Worm (Caenorhabditis elegans) whole organism, L4 larva: ENCODE data around the gene hlh-31.

Experiments used
- T26A8.4 ChIP-seq: fragments of 200-800 bp; sonication (Bioruptor generic); IDR thresholded peaks from 2 replicates; pipeline ENCODE4 v1.3.6; 2022; ENCODE audit warnings: missing genetic modification characterization, missing compliant biosample characterization
- Y75B8A.6 ChIP-seq: fragments of 200-800 bp; sonication (Bioruptor generic); IDR thresholded peaks from 2 replicates; pipeline ENCODE4 v1.3.6; 2022; ENCODE audit warnings: missing genetic modification reagents, missing genetic modification characterization, missing compliant biosample characterization
- ZK546.5 ChIP-seq, 2 experiments: sonication (generic microtip); optimal IDR thresholded peaks; 2 replicates each; lab custom pipeline; 2017; ENCODE audit warnings: missing biosample characterization in 2 of 2, missing genetic modification characterization in 2 of 2
- aha-1 ChIP-seq: fragments of 150-350 bp; peaks from one replicate; lab custom pipeline; 2014; ENCODE audit warnings: missing biosample characterization, missing genetic modification characterization
- ama-1 ChIP-seq: fragments of 150-350 bp; optimal IDR thresholded peaks from 2 replicates; lab custom pipeline; 2014; ENCODE audit warnings: inconsistent platforms, mixed read lengths
- arid-1 ChIP-seq: fragments of 200-800 bp; sonication (Bioruptor generic); conservative IDR thresholded peaks from 2 replicates; pipeline ENCODE4 v1.3.6; 2022; ENCODE audit warnings: missing genetic modification reagents, missing genetic modification characterization, missing compliant biosample characterization
- attf-4 ChIP-seq: sonication (generic microtip); optimal IDR thresholded peaks from 3 replicates; lab custom pipeline; 2017; ENCODE audit warnings: missing biosample characterization, missing genetic modification characterization
- ceh-28 ChIP-seq: fragments of 150-350 bp; optimal IDR thresholded peaks from 2 replicates; lab custom pipeline; 2014; ENCODE audit warnings: missing biosample characterization, missing genetic modification reagents, missing genetic modification characterization
- ceh-62 ChIP-seq: sonication (generic microtip); optimal IDR thresholded peaks from 2 replicates; lab custom pipeline; 2017; ENCODE audit warnings: missing biosample characterization, missing genetic modification characterization
- daf-19 ChIP-seq: fragments of 200-800 bp; sonication (Bioruptor generic); conservative IDR thresholded peaks from 2 replicates; pipeline ENCODE4 v1.3.6; 2022; ENCODE audit warnings: missing genetic modification characterization, missing compliant biosample characterization
- dmd-9 ChIP-seq: fragments of 200-800 bp; sonication (Bioruptor generic); IDR thresholded peaks from 2 replicates; pipeline ENCODE4 v1.3.6; 2022; ENCODE audit warnings: missing genetic modification reagents, missing genetic modification characterization, missing compliant biosample characterization
- dpl-1 ChIP-seq: fragments of 150-350 bp; optimal IDR thresholded peaks from 2 replicates; lab custom pipeline; 2014; ENCODE audit warnings: missing biosample characterization, missing genetic modification reagents, missing genetic modification characterization
- dve-1 ChIP-seq: sonication (generic microtip); optimal IDR thresholded peaks from 2 replicates; lab custom pipeline; 2017; ENCODE audit warnings: antibody characterized with exemption, mild to moderate bottlenecking, missing genetic modification characterization, missing compliant biosample characterization; ENCODE audit not compliant: insufficient read depth
- hif-1 ChIP-seq, 2 experiments: sonication (generic microtip); optimal IDR thresholded peaks; 2 replicates each; lab custom pipeline; 2016 to 2017; ENCODE audit warnings: missing compliant biosample characterization in 2 of 2, missing genetic modification characterization in 2 of 2, missing genetic modification reagents in 2 of 2, missing genotype in 2 of 2, mild to moderate bottlenecking in 1 of 2
- lin-29 ChIP-seq: fragments of 200-800 bp; sonication (Bioruptor generic); IDR thresholded peaks from 2 replicates; pipeline ENCODE4 v1.3.6; 2022; ENCODE audit warnings: missing genetic modification reagents, missing genetic modification characterization, missing compliant biosample characterization
- lir-3 ChIP-seq: sonication (generic microtip); optimal IDR thresholded peaks from 2 replicates; lab custom pipeline; 2016; ENCODE audit warnings: mild to moderate bottlenecking, missing genetic modification characterization, missing compliant biosample characterization
- madf-5 ChIP-seq, 2 experiments: fragments of 200-800 bp; sonication (Bioruptor generic); IDR thresholded peaks; 2 replicates each; pipeline ENCODE4 v1.3.6; 2022; ENCODE audit warnings: missing compliant biosample characterization in 2 of 2, missing genetic modification characterization in 2 of 2
- madf-9 ChIP-seq: fragments of 200-800 bp; sonication (Bioruptor generic); conservative IDR thresholded peaks from 2 replicates; pipeline ENCODE4 v1.3.6; 2022; ENCODE audit warnings: missing genetic modification reagents, missing genetic modification characterization, missing compliant biosample characterization
- mdl-1 ChIP-seq, 2 experiments: fragments of 150-350 bp in 1 of 2; sonication (generic microtip) in 1 of 2; optimal IDR thresholded peaks; 2 replicates each; lab custom pipeline; 2014 to 2017; ENCODE audit warnings: missing biosample characterization in 2 of 2, missing genetic modification characterization in 2 of 2
- mes-2 ChIP-seq: sonication (generic microtip); optimal IDR thresholded peaks from 2 replicates; lab custom pipeline; 2016; ENCODE audit warnings: missing genotype, mild to moderate bottlenecking, missing genetic modification characterization, missing compliant biosample characterization; ENCODE audit not compliant: poor library complexity, severe bottlenecking
- mxl-2 ChIP-seq: fragments of 200-800 bp; sonication (Bioruptor generic); conservative IDR thresholded peaks from 2 replicates; pipeline ENCODE4 v1.3.6; 2022; ENCODE audit warnings: missing genetic modification reagents, missing genetic modification characterization, missing compliant biosample characterization
- nhr-10 ChIP-seq: fragments of 150-350 bp; optimal IDR thresholded peaks from 2 replicates; lab custom pipeline; 2014; ENCODE audit warnings: missing biosample characterization, missing genetic modification characterization
- nhr-41 ChIP-seq: fragments of 200-800 bp; sonication (Bioruptor generic); IDR thresholded peaks from 2 replicates; pipeline ENCODE4 v1.3.6; 2022; ENCODE audit warnings: missing genetic modification reagents, missing genetic modification characterization, missing compliant biosample characterization
- pqm-1 ChIP-seq: sonication (generic microtip); optimal IDR thresholded peaks from 2 replicates; lab custom pipeline; 2017; ENCODE audit warnings: missing biosample characterization, missing genetic modification characterization
- sdz-12 ChIP-seq: fragments of 200-800 bp; sonication (Bioruptor generic); optimal IDR thresholded peaks from 2 replicates; lab custom pipeline; 2018; ENCODE audit warnings: mild to moderate bottlenecking, missing genetic modification characterization, missing compliant biosample characterization
- skn-1 ChIP-seq: fragments of 150-350 bp; optimal IDR thresholded peaks from 2 replicates; lab custom pipeline; 2014; ENCODE audit warnings: missing biosample characterization, missing genetic modification characterization
- snpc-1.2 ChIP-seq: fragments of 200-800 bp; sonication (Bioruptor generic); IDR thresholded peaks from 2 replicates; pipeline ENCODE4 v1.3.6; 2022; ENCODE audit warnings: missing genetic modification reagents, missing genetic modification characterization, missing compliant biosample characterization
- spr-3 ChIP-seq: fragments of 200-800 bp; sonication (Bioruptor generic); optimal IDR thresholded peaks from 2 replicates; lab custom pipeline; 2018; ENCODE audit warnings: mild to moderate bottlenecking, missing genetic modification characterization, missing compliant biosample characterization
- tra-1 ChIP-seq: fragments of 200-800 bp; sonication (Bioruptor generic); IDR thresholded peaks from 2 replicates; pipeline ENCODE4 v1.3.6; 2022; ENCODE audit warnings: missing genetic modification reagents, missing genetic modification characterization, missing compliant biosample characterization
- unc-62 ChIP-seq, 3 experiments: fragments of 150-350 bp in 1 of 3; sonication (generic microtip); optimal IDR thresholded peaks in 2 of 3; peaks in 1 of 3; 1 replicate in 1 of 3; 2 replicates in 2 of 3; lab custom pipeline; 2014 to 2017; ENCODE audit warnings: missing biosample characterization in 3 of 3, missing genetic modification characterization in 3 of 3, missing genetic modification reagents in 3 of 3, missing genotype in 1 of 3
- zfp-2 ChIP-seq: sonication (generic microtip); optimal IDR thresholded peaks from 2 replicates; lab custom pipeline; 2016; ENCODE audit warnings: mild to moderate bottlenecking, missing genetic modification characterization, missing compliant biosample characterization
- zip-11 ChIP-seq: fragments of 200-800 bp; sonication (Bioruptor generic); IDR thresholded peaks from 2 replicates; pipeline ENCODE4 v1.3.6; 2022; ENCODE audit warnings: missing genetic modification characterization, missing compliant biosample characterization

Gene hlh-31

ce11 chrIV:16254464-16254863, 3.0 kb upstream of the hlh-31 start, which contains the start of gene hlh-17:
hlh-17 (plus strand) TSS chrIV:16254764.
- peak in 1 of 2 experiments; percentile 57 for TF ChIP-seq unc-62 (GFP tag; optimal IDR thresholded peaks at IDR 0.05 in 1 of 2; lab: Kevin White, UChicago)
- no peak for TF ChIP-seq unc-62 (tag; optimal IDR thresholded peaks at IDR 0.05; lab: Kevin White, UChicago)
- TF ChIP-seq arid-1 (GFP tag; lab: Robert Waterston, UW), result no peak

DNA sequence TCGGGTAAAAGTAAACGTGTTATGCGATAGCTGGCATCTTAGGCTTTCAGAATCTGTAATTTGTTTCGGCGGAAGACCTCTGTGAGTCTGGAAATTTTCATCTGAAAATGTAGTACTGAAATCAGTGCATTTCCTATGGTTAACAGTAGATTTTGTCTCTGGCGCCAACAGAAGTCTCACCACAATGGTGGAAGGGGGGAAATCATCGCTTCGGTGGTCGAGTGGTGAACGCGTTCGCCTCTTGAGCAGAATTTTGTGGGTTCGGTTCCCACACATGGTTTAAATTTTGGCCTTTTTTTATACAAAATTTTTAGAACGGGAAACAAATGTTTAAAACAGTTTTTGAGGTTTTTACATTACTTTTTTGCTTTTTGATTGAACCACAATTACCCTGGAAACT, 2.8 kb downstream of the hlh-31 start:
- TF ChIP-seq snpc-1.2 (GFP tag; lab: Robert Waterston, UW), result peak; percentile 96

- TF ChIP-seq ceh-62 (no peak), hif-1 (tag; optimal IDR thresholded peaks at IDR 0.05; lab: Kevin White, UChicago) (no peak), arid-1 (GFP tag; lab: Robert Waterston, UW) (no peak), mes-2 (tag; lab: Kevin White, UChicago) (no peak), unc-62 (GFP tag; optimal IDR thresholded peaks at IDR 0.05 in 1 of 2; lab: Kevin White, UChicago) (no peak), unc-62 (tag; optimal IDR thresholded peaks at IDR 0.05; lab: Kevin White, UChicago) (no peak), nhr-10 (tag; lab: Kevin White, UChicago) (no peak), lin-29 (GFP tag; lab: Robert Waterston, UW) (no peak), madf-5 (GFP tag; IDR thresholded peaks at IDR 0.05; lab: Robert Waterston, UW) (no peak), dpl-1 (GFP tag; lab: Kevin White, UChicago) (no peak), tra-1 (no peak)
These were observed 13.5 kb downstream of the hlh-31 start, which contains the start of gene F38C2.4 for ce11 chrIV:16270955-16271354. F38C2.4 (plus strand) TSS chrIV:16271255.

DNA sequence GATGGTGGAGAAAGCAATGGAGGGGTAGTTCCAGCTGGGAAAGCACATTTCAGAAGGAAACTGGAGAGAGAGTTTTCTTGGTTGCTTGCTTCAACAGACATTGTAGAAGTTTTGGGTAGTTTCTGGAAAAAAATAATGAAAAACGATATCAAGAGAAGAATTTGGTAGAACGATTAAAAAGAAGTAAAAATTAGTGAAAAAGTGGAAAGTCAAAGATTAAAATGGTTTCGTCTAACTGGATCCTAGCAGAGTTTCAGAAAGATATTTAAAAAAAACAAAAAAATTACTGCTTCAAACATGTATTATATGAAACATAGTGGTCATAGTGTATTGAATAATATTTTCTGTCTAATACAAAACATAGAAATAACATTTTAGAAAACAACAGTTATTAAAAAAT, 19.9 kb downstream of the hlh-31 start, which contains the start of gene F38C2.7:
TSS of gene F38C2.7 (minus strand) at position 101 of the 400 bp plus-strand sequence.
- no peak for TF ChIP-seq ama-1
- no peak for TF ChIP-seq dmd-9 (GFP tag; lab: Robert Waterston, UW)

DNA sequence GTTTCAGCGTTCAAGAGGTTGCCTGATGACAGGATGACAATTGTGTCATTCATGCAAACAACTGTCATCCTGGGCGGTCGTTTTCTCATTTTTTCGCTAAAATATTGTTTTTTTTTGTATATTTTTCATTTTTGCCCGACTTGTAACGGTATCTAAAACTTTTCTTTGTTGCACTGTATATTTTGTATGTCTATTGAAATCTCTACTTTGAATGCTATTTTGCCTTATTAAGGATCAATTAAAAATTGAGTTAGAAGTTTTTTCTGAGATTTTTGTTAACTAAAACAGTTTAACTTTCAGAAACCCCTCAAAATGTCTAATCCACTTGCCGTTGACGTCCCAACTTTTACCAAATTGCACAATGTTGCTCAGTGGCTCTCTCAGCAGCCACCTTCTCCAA, 20.5 kb downstream of the hlh-31 start, which contains the start of gene ccch-2:
TSS of gene ccch-2 (plus strand) at position 301 of the 400 bp plus-strand sequence.
- TF ChIP-seq zfp-2, result no peak
- no peak for TF ChIP-seq tra-1
- TF ChIP-seq daf-19 (GFP tag; lab: Robert Waterston, UW), result no peak
- TF ChIP-seq lir-3 (tag; lab: Kevin White, UChicago), result no peak
- no peak for TF ChIP-seq snpc-1.2 (GFP tag; lab: Robert Waterston, UW)
- no peak for TF ChIP-seq mdl-1 (tag; optimal IDR thresholded peaks at IDR 0.05; lab: Kevin White, UChicago)
- TF ChIP-seq zip-11 (GFP tag; lab: Robert Waterston, UW), result no peak
- TF ChIP-seq aha-1 (tag; lab: Kevin White, UChicago), result no peak
- no peak for TF ChIP-seq attf-4 (tag; lab: Kevin White, UChicago)
- no peak for TF ChIP-seq nhr-41 (GFP tag; lab: Robert Waterston, UW)
- TF ChIP-seq ZK546.5 (tag; optimal IDR thresholded peaks at IDR 0.05; lab: Kevin White, UChicago), result no peak
- TF ChIP-seq madf-9 (GFP tag; lab: Robert Waterston, UW), result no peak
- TF ChIP-seq mxl-2 (GFP tag; lab: Robert Waterston, UW), result no peak
- no peak for TF ChIP-seq T26A8.4 (GFP tag; lab: Robert Waterston, UW)

ce11 chrIV:16280614-16281013, 23.2 kb downstream of the hlh-31 start, which contains the start of gene clec-191:
clec-191 (minus strand) TSS chrIV:16280714.
- no peak for TF ChIP-seq ceh-28 (tag; lab: Kevin White, UChicago)
- no peak for TF ChIP-seq dve-1 (tag; lab: Kevin White, UChicago)
- TF ChIP-seq pqm-1 (tag; lab: Kevin White, UChicago), result no peak
- TF ChIP-seq spr-3, result no peak
- no peak for TF ChIP-seq Y75B8A.6
- no peak for TF ChIP-seq skn-1 (tag; lab: Kevin White, UChicago)
- no peak for TF ChIP-seq ama-1
- TF ChIP-seq snpc-1.2 (GFP tag; lab: Robert Waterston, UW), result no peak
- TF ChIP-seq sdz-12 (GFP tag; lab: Kevin White, UChicago), result no peak
